Worm (Caenorhabditis elegans): Measurements from ENCODE around the gene polh-1.

polh-1 gene

DNA sequence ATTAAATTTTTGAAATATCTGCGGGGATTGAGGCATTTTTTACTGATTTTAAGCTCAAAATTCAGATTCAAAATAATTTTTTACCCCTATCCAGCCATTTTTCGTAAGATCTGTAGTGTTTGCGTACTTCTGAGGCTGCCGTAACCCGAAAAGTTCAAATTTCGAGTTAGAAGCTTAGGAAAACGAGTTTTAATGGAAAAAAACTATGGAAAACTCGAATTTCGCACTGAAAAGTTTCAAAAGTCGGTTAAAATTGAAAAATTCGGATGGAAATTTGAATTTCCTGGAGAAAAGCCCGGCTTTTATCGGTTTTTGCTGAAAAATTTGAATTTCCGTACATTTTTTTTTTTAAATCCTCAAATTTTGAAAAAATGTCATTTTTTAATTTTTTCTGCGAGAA, 46.1 kb downstream of the polh-1 start:
- peak; percentile 91 for TF ChIP-seq aha-1 (tag)
- no peak for TF ChIP-seq mes-2 (tag; optimal IDR thresholded peaks at IDR 0.05; ENCODE audit: poor library complexity, severe bottlenecking)

DNA sequence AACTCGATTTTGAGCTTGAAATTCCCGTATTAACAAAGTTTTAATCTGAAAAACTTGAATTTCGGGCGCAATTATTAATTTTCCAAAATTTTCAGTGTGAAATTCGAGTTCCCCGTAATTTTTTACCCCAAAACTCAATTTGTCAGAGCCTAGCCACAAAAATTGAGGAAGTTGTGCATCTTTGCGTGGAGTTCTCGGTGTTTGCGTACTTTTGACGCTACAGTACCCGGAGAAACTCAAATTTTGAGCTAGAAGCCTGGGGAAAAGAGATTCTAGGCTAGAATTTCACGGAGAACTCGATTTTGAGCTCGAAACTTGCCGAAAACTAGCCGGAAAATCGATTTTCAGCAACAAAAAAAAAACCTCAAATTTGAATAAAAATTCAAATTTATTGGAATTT, 49.7 kb downstream of the polh-1 start:
- TF ChIP-seq lin-13 (GFP tag; optimal IDR thresholded peaks at IDR 0.05) (peak; percentile 1), lsy-2 (tag; optimal IDR thresholded peaks at IDR 0.05) (peak in 1 of 2 experiments; percentile 44), aha-1 (tag) (peak; percentile 63)

Measured in whole organism, L4 larva.